Worm (Caenorhabditis elegans) whole organism, L4/young adult: ENCODE data around the gene nhr-106.

Experiments
- W03F9.2 ChIP-seq: fragments of 150-350 bp; optimal IDR thresholded peaks from 2 replicates; lab custom pipeline; 2014; ENCODE audit warnings: missing biosample characterization, missing genetic modification characterization
- him-1 ChIP-seq: sonication (generic microtip); optimal IDR thresholded peaks from 2 replicates; lab custom pipeline; 2016; ENCODE audit warnings: missing genotype, missing genetic modification reagents, missing genetic modification characterization, missing compliant biosample characterization

- no peak for TF ChIP-seq W03F9.2 (tag; lab: Kevin White, UChicago)
- no peak for TF ChIP-seq him-1 (tag; lab: Kevin White, UChicago)
Observed at ce11 chrV:467507-467906, 21.9 kb upstream of the nhr-106 start.
